Fruit fly (Drosophila melanogaster) whole organism, embryonic: Measurements from ENCODE around the gene M6.

Source experiments
- Awh ChIP-seq: fragments of 200-800 bp; sonication (Bioruptor generic); IDR thresholded peaks from 2 replicates; pipeline ENCODE4, ENCODE4 v1.3.6; 2022; ENCODE audit warnings: missing biosample characterization, missing genetic modification characterization
- BtbVII ChIP-seq: fragments of 200-800 bp; sonication (Bioruptor generic); optimal IDR thresholded peaks from 3 replicates; lab custom pipeline; 2017; ENCODE audit warnings: missing biosample characterization, mild to moderate bottlenecking, missing genetic modification characterization
- CG12299 ChIP-seq: fragments of 200-800 bp; sonication (Bioruptor generic); optimal IDR thresholded peaks from 2 replicates; lab custom pipeline; 2018; ENCODE audit warnings: missing biosample characterization, mild to moderate bottlenecking, missing genetic modification characterization
- CG12942 ChIP-seq: fragments of 200-800 bp; sonication (Bioruptor generic); optimal IDR thresholded peaks from 3 replicates; lab custom pipeline; 2016; ENCODE audit warnings: missing biosample characterization, missing genetic modification characterization
- CG13775 ChIP-seq: fragments of 200-800 bp; sonication (Bioruptor generic); optimal IDR thresholded peaks from 3 replicates; lab custom pipeline; 2017; ENCODE audit warnings: missing biosample characterization, mild to moderate bottlenecking, missing genetic modification characterization
- CG13894 ChIP-seq: fragments of 200-800 bp; sonication (Bioruptor generic); optimal IDR thresholded peaks from 3 replicates; lab custom pipeline; 2018; ENCODE audit warnings: missing biosample characterization, mild to moderate bottlenecking, missing genetic modification characterization, moderate library complexity
- CG14710 ChIP-seq: fragments of 200-800 bp; sonication (Bioruptor generic); optimal IDR thresholded peaks from 3 replicates; lab custom pipeline; 2019; ENCODE audit warnings: missing biosample characterization, mild to moderate bottlenecking, missing genetic modification characterization, moderate library complexity
- CG1647 ChIP-seq: fragments of 200-800 bp; sonication (Bioruptor generic); optimal IDR thresholded peaks from 3 replicates; lab custom pipeline; 2016; ENCODE audit warnings: missing biosample characterization, missing genetic modification characterization
- CG16813 ChIP-seq: fragments of 200-800 bp; sonication (Bioruptor generic); IDR thresholded peaks from 3 replicates; pipeline ENCODE4 v1.3.6; 2022; ENCODE audit warnings: missing biosample characterization, missing genetic modification characterization; ENCODE audit not compliant: partially characterized antibody
- CG17912 ChIP-seq: fragments of 200-800 bp; sonication (Bioruptor generic); optimal IDR thresholded peaks from 2 replicates; lab custom pipeline; 2018; ENCODE audit warnings: missing biosample characterization, mild to moderate bottlenecking, missing genetic modification characterization
- CG18764 ChIP-seq: fragments of 200-800 bp; sonication (Bioruptor generic); optimal IDR thresholded peaks from 3 replicates; lab custom pipeline; 2016; ENCODE audit warnings: missing biosample characterization, missing genetic modification characterization
- CG30020 ChIP-seq: fragments of 200-800 bp; optimal IDR thresholded peaks from 2 replicates; lab custom pipeline; 2019; ENCODE audit warnings: missing biosample characterization, mild to moderate bottlenecking, missing genetic modification characterization, moderate library complexity
- CG3065 ChIP-seq: fragments of 200-800 bp; sonication (Bioruptor generic); optimal IDR thresholded peaks from 2 replicates; lab custom pipeline; 2016; ENCODE audit warnings: missing biosample characterization, missing genetic modification characterization
- CG34422 ChIP-seq: fragments of 200-800 bp; sonication (Bioruptor generic); IDR thresholded peaks from 3 replicates; pipeline ENCODE4 v1.3.6; 2022; ENCODE audit warnings: missing biosample characterization, missing genetic modification characterization
- CG4617 ChIP-seq: fragments of 200-800 bp; sonication (Bioruptor generic); optimal IDR thresholded peaks from 3 replicates; lab custom pipeline; 2016; ENCODE audit warnings: missing biosample characterization, missing genetic modification characterization, borderline replicate concordance
- CG8290 ChIP-seq, 3 experiments: fragments of 200-800 bp; sonication (Bioruptor generic); optimal IDR thresholded peaks; 2 replicates each; lab custom pipeline; 2016 to 2019; ENCODE audit warnings: missing biosample characterization in 3 of 3, missing genetic modification characterization in 3 of 3, mild to moderate bottlenecking in 2 of 3, moderate library complexity in 1 of 3
- CG9215 ChIP-seq: fragments of 200-800 bp; sonication (Bioruptor generic); IDR thresholded peaks from 2 replicates; pipeline ENCODE4 v1.3.6; 2022; ENCODE audit warnings: missing biosample characterization, missing genetic modification characterization
- CG9437 ChIP-seq: fragments of 200-800 bp; sonication (Bioruptor generic); optimal IDR thresholded peaks from 2 replicates; lab custom pipeline; 2018; ENCODE audit warnings: missing biosample characterization, mild to moderate bottlenecking, missing genetic modification characterization
- Dip2 ChIP-seq: fragments of 200-800 bp; sonication (Bioruptor generic); IDR thresholded peaks from 2 replicates; pipeline ENCODE4 v1.3.6; 2022; ENCODE audit warnings: missing biosample characterization, missing genetic modification characterization
- Doc3 ChIP-seq: fragments of 200-800 bp; sonication (Bioruptor generic); IDR thresholded peaks from 3 replicates; pipeline ENCODE4 v1.3.6; 2022; ENCODE audit warnings: missing biosample characterization, missing genetic modification characterization; ENCODE audit not compliant: partially characterized antibody
- Jarid2 ChIP-seq: fragments of 200-800 bp; sonication (Bioruptor generic); optimal IDR thresholded peaks from 3 replicates; lab custom pipeline; 2017; ENCODE audit warnings: mild to moderate bottlenecking, missing biosample characterization, missing genetic modification reagents, missing genetic modification characterization
- Kr ChIP-seq: fragments of 200-800 bp; sonication (Bioruptor generic); optimal IDR thresholded peaks from 2 replicates; lab custom pipeline; 2017; ENCODE audit warnings: missing biosample characterization, mild to moderate bottlenecking, missing genetic modification characterization
- Mes4 ChIP-seq: fragments of 200-800 bp; sonication (Bioruptor generic); optimal IDR thresholded peaks from 2 replicates; lab custom pipeline; 2016; ENCODE audit warnings: missing biosample characterization, missing genetic modification characterization
- Mrtf ChIP-seq: fragments of 200-800 bp; sonication (Bioruptor generic); IDR thresholded peaks from 3 replicates; pipeline ENCODE4 v1.3.6; 2022; ENCODE audit warnings: missing biosample characterization, missing genetic modification characterization
- Myb ChIP-seq: fragments of 200-800 bp; sonication (Bioruptor generic); optimal IDR thresholded peaks from 2 replicates; lab custom pipeline; 2016; ENCODE audit warnings: missing biosample characterization, missing genetic modification characterization
- NFAT ChIP-seq: fragments of 200-800 bp; sonication (Bioruptor generic); IDR thresholded peaks from 2 replicates; pipeline ENCODE4 v1.3.6; 2022; ENCODE audit warnings: missing biosample characterization, missing genetic modification characterization
- PHDP ChIP-seq: fragments of 200-800 bp; sonication (Bioruptor generic); optimal IDR thresholded peaks from 3 replicates; lab custom pipeline; 2018; ENCODE audit warnings: missing biosample characterization, mild to moderate bottlenecking, missing genetic modification characterization, moderate library complexity
- Pdp1 ChIP-seq, 2 experiments: fragments of 200-800 bp; sonication (Bioruptor generic); optimal IDR thresholded peaks; 3 replicates each; lab custom pipeline; 2016; ENCODE audit warnings: missing biosample characterization in 2 of 2, missing genetic modification characterization in 2 of 2, mild to moderate bottlenecking in 1 of 2, moderate library complexity in 1 of 2
- Side ChIP-seq: fragments of 200-800 bp; sonication (Bioruptor generic); optimal IDR thresholded peaks from 2 replicates; lab custom pipeline; 2016; ENCODE audit warnings: missing biosample characterization, missing genetic modification characterization
- Sin3A ChIP-seq: fragments of >200 bp; optimal IDR thresholded peaks from 2 replicates; lab custom pipeline; 2018
- Sox102F ChIP-seq: fragments of 200-800 bp; sonication (Bioruptor generic); optimal IDR thresholded peaks from 2 replicates; lab custom pipeline; 2018; ENCODE audit warnings: missing biosample characterization, mild to moderate bottlenecking, missing genetic modification characterization, moderate library complexity
- Xbp1 ChIP-seq: fragments of 200-800 bp; sonication (Bioruptor generic); optimal IDR thresholded peaks from 3 replicates; lab custom pipeline; 2016; ENCODE audit warnings: missing biosample characterization, mild to moderate bottlenecking, missing genetic modification characterization
- corto ChIP-seq: fragments of 200-800 bp; sonication (Bioruptor generic); optimal IDR thresholded peaks from 2 replicates; lab custom pipeline; 2016; ENCODE audit warnings: missing biosample characterization, mild to moderate bottlenecking, missing genetic modification characterization, moderate library complexity
- fru ChIP-seq: fragments of >200 bp; optimal IDR thresholded peaks from 2 replicates; lab custom pipeline; 2017
- grau ChIP-seq: fragments of 200-800 bp; optimal IDR thresholded peaks from 3 replicates; lab custom pipeline; 2019; ENCODE audit warnings: missing biosample characterization, mild to moderate bottlenecking, missing genetic modification characterization, moderate library complexity
- hb ChIP-seq: fragments of 200-800 bp; sonication (Bioruptor generic); IDR thresholded peaks from 3 replicates; pipeline ENCODE4 v1.3.6; 2022; ENCODE audit warnings: missing biosample characterization, missing genetic modification characterization; ENCODE audit not compliant: partially characterized antibody
- kah ChIP-seq: fragments of 200-800 bp; sonication (Bioruptor generic); optimal IDR thresholded peaks from 2 replicates; lab custom pipeline; 2018; ENCODE audit warnings: missing biosample characterization, mild to moderate bottlenecking, missing genetic modification characterization
- klu ChIP-seq: fragments of 200-800 bp; sonication (Bioruptor generic); IDR thresholded peaks from 2 replicates; pipeline ENCODE4 v1.3.6; 2022; ENCODE audit warnings: missing biosample characterization, missing genetic modification characterization
- nau ChIP-seq: fragments of 200-800 bp; sonication (Bioruptor generic); optimal IDR thresholded peaks from 3 replicates; lab custom pipeline; 2017; ENCODE audit warnings: missing biosample characterization, mild to moderate bottlenecking, missing genetic modification characterization, missing genetic modification reagents
- nmo ChIP-seq: fragments of 200-800 bp; sonication (Bioruptor generic); optimal IDR thresholded peaks from 2 replicates; lab custom pipeline; 2018; ENCODE audit warnings: missing biosample characterization, mild to moderate bottlenecking, missing genetic modification characterization, moderate library complexity
- org-1 ChIP-seq: fragments of 200-800 bp; sonication (Bioruptor generic); optimal IDR thresholded peaks from 2 replicates; lab custom pipeline; 2017; ENCODE audit warnings: missing biosample characterization, missing genetic modification characterization
- pb ChIP-seq: fragments of 200-800 bp; sonication (Bioruptor generic); optimal IDR thresholded peaks from 3 replicates; lab custom pipeline; 2016; ENCODE audit warnings: missing biosample characterization, missing genetic modification characterization
- phol ChIP-seq: fragments of 200-800 bp; sonication (Bioruptor generic); optimal IDR thresholded peaks from 3 replicates; lab custom pipeline; 2018; ENCODE audit warnings: missing biosample characterization, mild to moderate bottlenecking, missing genetic modification characterization, moderate library complexity
- pzg ChIP-seq: fragments of 200-800 bp; sonication (Bioruptor generic); optimal IDR thresholded peaks from 3 replicates; lab custom pipeline; 2018; ENCODE audit warnings: missing biosample characterization, mild to moderate bottlenecking, missing genetic modification characterization, moderate library complexity
- ro ChIP-seq: fragments of 200-800 bp; sonication (Bioruptor generic); IDR thresholded peaks from 2 replicates; pipeline ENCODE4 v1.3.6; 2022; ENCODE audit warnings: missing biosample characterization, missing genetic modification characterization
- slp2 ChIP-seq: fragments of 200-800 bp; sonication (Bioruptor generic); optimal IDR thresholded peaks from 2 replicates; lab custom pipeline; 2016; ENCODE audit warnings: missing biosample characterization, missing genetic modification characterization
- stwl ChIP-seq: fragments of 200-800 bp; sonication (Bioruptor generic); optimal IDR thresholded peaks from 3 replicates; lab custom pipeline; 2018; ENCODE audit warnings: missing biosample characterization, mild to moderate bottlenecking, missing genetic modification characterization, moderate library complexity
- tll ChIP-seq, 2 experiments: fragments of 200-800 bp in 1 of 2; fragments of >200 bp in 1 of 2; sonication (Bioruptor generic) in 1 of 2; optimal IDR thresholded peaks; 2 replicates each; lab custom pipeline; 2017 to 2019; ENCODE audit warnings: missing biosample characterization in 2 of 2, missing genetic modification characterization in 2 of 2, mild to moderate bottlenecking in 1 of 2, moderate library complexity in 1 of 2
- unc-4 ChIP-seq: fragments of 200-800 bp; sonication (Bioruptor generic); IDR thresholded peaks from 2 replicates; pipeline ENCODE4 v1.3.6; 2022; ENCODE audit warnings: missing biosample characterization, missing genetic modification characterization; ENCODE audit not compliant: partially characterized antibody

The M6 gene

DNA sequence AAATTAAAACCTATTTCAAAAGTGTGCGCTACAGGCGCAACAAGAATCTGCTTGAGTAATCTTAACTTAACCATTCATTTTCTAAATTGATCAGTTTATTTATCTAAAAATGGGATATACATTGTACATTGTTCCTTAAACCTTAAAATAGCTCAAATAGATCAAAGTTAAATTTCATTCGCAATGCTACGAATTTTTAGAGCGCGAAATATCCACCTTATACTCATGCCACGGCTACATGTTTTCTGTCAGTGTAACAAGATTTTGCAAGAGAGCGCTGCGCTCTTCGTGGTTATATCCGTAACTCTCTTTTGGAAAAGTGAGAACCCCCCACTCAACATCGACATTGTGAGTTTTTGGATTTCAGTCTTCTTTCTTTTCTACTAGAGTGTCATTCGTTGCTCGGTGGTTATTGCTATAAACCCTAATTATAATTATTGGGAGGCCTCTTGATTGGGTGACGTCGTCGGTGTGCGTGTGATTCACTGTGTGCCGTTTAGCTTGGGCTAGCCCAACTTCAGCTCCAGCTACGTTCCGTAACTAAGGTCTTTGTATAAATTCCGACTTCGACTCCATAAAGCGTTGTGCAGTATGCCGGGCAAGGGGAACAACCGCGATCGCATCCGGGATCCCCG lies 2.0 kb downstream of the M6 start (continued):
- TF ChIP-seq Jarid2 (peak; percentile 36), tll (GFP tag; optimal IDR thresholded peaks at IDR 0.05; lab: Kevin White, UChicago) (no peak), Pdp1 (GFP tag; optimal IDR thresholded peaks at IDR 0.05; lab: Kevin White, UChicago) (peak; percentile 10 to 36), Sin3A (lab: Kevin White, UChicago) (no peak), Side (no peak), stwl (tag; lab: Kevin White, UChicago) (no peak), CG12942 (no peak), Sox102F (GFP tag; lab: Kevin White, UChicago) (peak; percentile 44), pb (GFP tag; lab: Kevin White, UChicago) (peak; percentile 17), phol (peak; percentile 39), BtbVII (GFP tag; lab: Kevin White, UChicago) (peak; percentile 53), CG12299 (no peak), kah (no peak), Xbp1 (GFP tag; lab: Kevin White, UChicago) (peak; percentile 55), CG9437 (GFP tag; lab: Kevin White, UChicago) (peak; percentile 19), NFAT (GFP tag; lab: Robert Waterston, UW) (no peak), Kr (no peak), CG4617 (GFP tag; lab: Kevin White, UChicago) (no peak), Myb (GFP tag; lab: Kevin White, UChicago) (no peak), CG18764 (GFP tag; lab: Kevin White, UChicago) (no peak), CG17912 (GFP tag; lab: Kevin White, UChicago) (no peak), CG34422 (GFP tag; lab: Robert Waterston, UW) (no peak), Mrtf (no peak), CG13775 (GFP tag; lab: Kevin White, UChicago) (peak; percentile 28), Dip2 (GFP tag; lab: Robert Waterston, UW) (no peak), klu (GFP tag; lab: Robert Waterston, UW) (no peak), unc-4 (GFP tag; lab: Robert Waterston, UW) (no peak), org-1 (GFP tag; lab: Kevin White, UChicago) (no peak), CG16813 (GFP tag; lab: Robert Waterston, UW) (no peak), nau (GFP tag; lab: Kevin White, UChicago) (no peak), grau (peak; percentile 41), pzg (GFP tag; lab: Kevin White, UChicago) (no peak), CG1647 (no peak), fru (no peak), CG13894 (tag; lab: Kevin White, UChicago) (no peak), CG3065 (GFP tag; lab: Kevin White, UChicago) (no peak)

DNA sequence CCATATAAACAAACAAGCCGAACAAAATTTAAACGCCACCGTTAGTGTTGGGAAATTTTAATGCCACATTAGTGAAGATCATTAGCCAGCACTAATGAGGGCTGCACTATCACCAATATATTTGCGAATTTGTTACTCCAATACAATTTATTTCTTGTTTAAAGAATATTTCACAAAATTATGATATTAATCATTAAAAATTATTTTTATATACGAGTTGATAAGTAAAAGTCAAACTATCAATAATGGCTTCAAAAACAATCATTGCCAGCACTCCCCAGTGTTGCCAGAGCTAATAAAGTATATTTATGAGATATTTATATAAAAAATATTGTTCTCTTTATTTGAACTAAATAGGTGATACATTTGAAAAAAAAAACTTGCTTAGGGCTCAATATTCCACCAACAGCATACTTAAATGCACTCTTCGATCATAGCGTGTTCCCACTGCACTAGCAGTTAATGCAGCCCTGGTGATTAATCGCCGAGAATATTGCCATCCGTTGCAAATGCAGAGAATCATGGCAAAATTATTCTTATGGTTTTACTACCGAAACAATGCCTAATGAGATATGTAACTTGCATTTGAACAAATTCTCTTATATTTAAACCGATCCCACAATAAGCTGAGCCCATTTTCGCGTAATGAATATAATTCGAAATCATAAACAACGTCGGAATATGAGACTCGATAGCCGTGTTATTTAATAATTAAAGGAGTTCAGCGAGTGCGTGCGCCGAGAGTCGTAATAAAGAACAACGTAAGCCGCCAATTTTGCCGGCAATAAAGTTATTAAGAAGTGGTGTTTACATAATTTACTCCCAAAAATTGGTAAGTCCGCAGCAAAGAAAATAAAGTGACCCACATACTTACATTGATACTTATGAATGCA lies 8.4 kb downstream of the M6 start, which contains the start of the genes SAK and Cdk12:
Gene SAK, minus strand, starts transcription at position 65 of the 893 bp plus-strand sequence.
Gene Cdk12, plus strand, starts transcription at position 484 of the 893 bp plus-strand sequence.
- TF ChIP-seq Doc3, result peak; percentile 18; the same call in 1 of the 3 replicates
- TF ChIP-seq slp2 (GFP tag; lab: Kevin White, UChicago), result peak; percentile 46
- peak; percentile 94 for TF ChIP-seq CG14710 (tag; lab: Kevin White, UChicago)
- TF ChIP-seq hb (GFP tag; lab: Robert Waterston, UW), result no peak
- TF ChIP-seq CG9215 (GFP tag; lab: Robert Waterston, UW), result peak; percentile 97
- TF ChIP-seq nau (GFP tag; lab: Kevin White, UChicago), result no peak
- TF ChIP-seq PHDP (tag; lab: Kevin White, UChicago), result peak; percentile 85
- TF ChIP-seq CG8290 (GFP tag; optimal IDR thresholded peaks at IDR 0.05; lab: Kevin White, UChicago), result peak; percentile 82
- peak; percentile 58 to 62 for TF ChIP-seq CG8290 (tag; optimal IDR thresholded peaks at IDR 0.05; lab: Kevin White, UChicago)
- TF ChIP-seq nmo, result peak; percentile 90
- peak; percentile 89 for TF ChIP-seq CG30020 (tag; lab: Kevin White, UChicago)
- TF ChIP-seq Awh (GFP tag; lab: Robert Waterston, UW), result peak; percentile 70
- TF ChIP-seq corto (GFP tag; lab: Kevin White, UChicago), result no peak
- TF ChIP-seq ro (GFP tag; lab: Robert Waterston, UW), result peak; percentile 61; the same call in 1 of the 2 replicates
- TF ChIP-seq Mes4 (GFP tag; lab: Kevin White, UChicago), result peak; percentile 29
